Worm (Caenorhabditis elegans): ENCODE results near the gene C47E8.11.

- TF ChIP-seq him-1 (tag; optimal IDR thresholded peaks at IDR 0.05) (no peak), W03F9.2 (tag; optimal IDR thresholded peaks at IDR 0.05) (no peak), dao-5 (tag; optimal IDR thresholded peaks at IDR 0.05) (no peak)
Measured at ce11 chrV:14698666-14699065, 10.2 kb downstream of the C47E8.11 start, which contains the start of gene set-5.

Measured in whole organism, L4/young adult.